Fruit fly (Drosophila melanogaster) whole organism, pupa: ENCODE results near the gene CG2100.

Source experiments
- CG10348 ChIP-seq: fragments of 200-800 bp; sonication (Bioruptor generic); IDR thresholded peaks from 2 replicates; pipeline ENCODE4 v1.3.6; 2022; ENCODE audit warnings: missing biosample characterization, missing genetic modification characterization
- CG15710 ChIP-seq: fragments of 200-800 bp; sonication (Bioruptor generic); optimal IDR thresholded peaks from 2 replicates; lab custom pipeline; 2018; ENCODE audit warnings: missing biosample characterization, mild to moderate bottlenecking, missing genetic modification characterization, moderate library complexity
- Pif1A ChIP-seq: fragments of 200-800 bp; sonication (Bioruptor generic); optimal IDR thresholded peaks from 3 replicates; lab custom pipeline; 2016; ENCODE audit warnings: missing biosample characterization, missing genetic modification characterization

DNA sequence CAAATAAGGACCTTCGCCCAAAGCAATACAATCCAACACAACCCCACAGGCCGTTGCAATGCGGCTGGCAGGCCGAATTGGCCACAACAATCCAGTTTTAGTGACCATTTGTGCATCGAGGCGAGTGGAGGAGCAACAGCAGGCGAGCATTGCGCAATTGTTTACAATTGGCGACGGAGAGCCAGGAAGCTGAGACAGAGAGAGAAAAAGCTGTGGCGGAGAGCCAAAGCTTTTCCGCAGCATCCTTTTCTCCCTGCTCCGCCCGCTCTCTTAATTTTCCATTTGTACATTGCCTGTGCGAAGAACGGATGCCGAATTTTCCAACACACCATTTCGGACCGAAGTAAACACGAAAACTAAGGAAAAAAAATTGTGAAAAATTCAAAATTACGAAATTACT, 45.3 kb upstream of the CG2100 start, which contains the start of gene kat-60L1:
- TF ChIP-seq CG15710, result no peak
- TF ChIP-seq CG10348 (GFP tag; lab: Robert Waterston, UW), result no peak
- no peak for TF ChIP-seq Pif1A (GFP tag; lab: Kevin White, UChicago)
